Worm (Caenorhabditis elegans): ENCODE measurements around the gene ifd-2.

- no peak for TF ChIP-seq nhr-12 (tag; optimal IDR thresholded peaks at IDR 0.05)
- TF ChIP-seq pha-4 (tag; optimal IDR thresholded peaks at IDR 0.05), result no peak
- TF ChIP-seq ztf-11 (tag; optimal IDR thresholded peaks at IDR 0.05), result no peak
- TF ChIP-seq unc-62 (GFP tag; optimal IDR thresholded peaks at IDR 0.05), result no peak
- TF ChIP-seq nhr-28 (tag; optimal IDR thresholded peaks at IDR 0.05), result no peak
- no peak for TF ChIP-seq lsy-2 (tag; optimal IDR thresholded peaks at IDR 0.05)
- no peak for TF ChIP-seq lin-32 (GFP tag; optimal IDR thresholded peaks at IDR 0.05)
- no peak for TF ChIP-seq hlh-1 (tag; optimal IDR thresholded peaks at IDR 0.05)
- TF ChIP-seq blmp-1 (tag; optimal IDR thresholded peaks at IDR 0.05), result no peak
- TF ChIP-seq lin-13 (tag; optimal IDR thresholded peaks at IDR 0.05), result no peak
- no peak for TF ChIP-seq ces-1 (GFP tag; optimal IDR thresholded peaks at IDR 0.05)
- no peak for TF ChIP-seq nhr-237 (tag; optimal IDR thresholded peaks at IDR 0.05)
Measured at ce11 chrX:863478-863877, 47.7 kb upstream of the ifd-2 start, which contains the start of gene cdo-1.
